Worm (Caenorhabditis elegans): ENCODE measurements around the gene ogdh-1.

DNA sequence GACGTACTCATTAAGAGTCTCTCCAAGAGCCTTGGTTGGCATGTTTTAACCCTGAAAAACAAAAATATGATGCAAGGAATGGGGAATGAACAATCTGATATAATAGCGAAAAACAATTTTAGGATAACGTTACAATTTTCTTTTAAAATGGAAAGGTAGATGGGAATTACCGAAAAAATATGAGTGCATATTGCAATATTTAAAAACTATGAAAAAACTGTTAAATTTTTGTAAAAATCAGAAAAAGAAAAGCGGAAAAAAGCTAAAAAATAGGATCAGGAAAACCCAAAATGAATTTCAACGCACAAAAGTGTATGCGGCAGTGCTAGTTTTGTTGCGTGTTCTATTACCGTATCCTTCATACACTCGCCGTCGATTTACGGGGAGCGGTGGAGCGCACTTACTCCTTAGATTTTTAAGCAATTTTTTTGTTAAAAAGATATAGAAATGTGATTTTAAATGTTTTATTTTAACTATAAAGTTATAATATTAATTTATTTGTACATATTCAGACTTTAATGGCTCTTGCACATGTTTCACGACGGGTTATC lies 46.0 kb upstream of the ogdh-1 start, which contains the start of the genes rpl-20 and Y17G9B.5:
- TF ChIP-seq med-1 (GFP tag; optimal IDR thresholded peaks at IDR 0.05; ENCODE audit: insufficient read depth) (peak; percentile 36), tab-1 (GFP tag; IDR thresholded peaks at IDR 0.05) (peak; percentile 58; the same call in 1 of the 2 replicates), ztf-23 (GFP tag; IDR thresholded peaks at IDR 0.05) (peak; percentile 95), klf-2 (GFP tag; conservative IDR thresholded peaks at IDR 0.05) (peak; percentile 41; the same call in 1 of the 2 replicates), ref-1 (GFP tag; conservative IDR thresholded peaks at IDR 0.05) (0 out of 2 replicates have a peak, but pooled peaks have one; percentile 31)
